Worm (Caenorhabditis elegans) whole organism, L4/young adult: ENCODE data around the gene pycr-4.

Experiments used
- W03F9.2 ChIP-seq: fragments of 150-350 bp; optimal IDR thresholded peaks from 2 replicates; lab custom pipeline; 2014; ENCODE audit warnings: missing biosample characterization, missing genetic modification characterization
- dao-5 ChIP-seq: sonication (generic microtip); optimal IDR thresholded peaks from 2 replicates; lab custom pipeline; 2016; ENCODE audit warnings: missing genotype, missing genetic modification characterization, moderate library complexity, missing compliant biosample characterization
- him-1 ChIP-seq: sonication (generic microtip); optimal IDR thresholded peaks from 2 replicates; lab custom pipeline; 2016; ENCODE audit warnings: missing genotype, missing genetic modification reagents, missing genetic modification characterization, missing compliant biosample characterization

pycr-4 gene

DNA sequence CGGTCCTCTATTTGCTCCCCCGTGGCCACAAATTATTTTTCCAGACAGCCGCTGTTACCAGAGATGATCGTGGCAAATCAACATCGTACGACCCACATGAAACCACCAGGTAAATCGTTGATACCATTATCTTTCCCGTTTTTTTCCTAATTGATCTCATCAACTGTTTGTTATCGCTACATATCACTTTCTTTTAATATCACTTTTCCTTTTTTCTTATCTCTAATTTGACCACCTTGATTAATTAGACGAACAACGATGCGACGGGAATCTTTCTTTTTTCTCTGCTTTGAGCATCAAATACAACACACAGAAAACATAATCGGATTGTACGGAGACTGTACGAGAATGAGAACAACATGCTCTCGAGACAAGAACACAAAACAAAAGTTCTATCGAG lies 36.9 kb downstream of the pycr-4 start:
- no peak for TF ChIP-seq him-1 (tag; lab: Kevin White, UChicago)

DNA sequence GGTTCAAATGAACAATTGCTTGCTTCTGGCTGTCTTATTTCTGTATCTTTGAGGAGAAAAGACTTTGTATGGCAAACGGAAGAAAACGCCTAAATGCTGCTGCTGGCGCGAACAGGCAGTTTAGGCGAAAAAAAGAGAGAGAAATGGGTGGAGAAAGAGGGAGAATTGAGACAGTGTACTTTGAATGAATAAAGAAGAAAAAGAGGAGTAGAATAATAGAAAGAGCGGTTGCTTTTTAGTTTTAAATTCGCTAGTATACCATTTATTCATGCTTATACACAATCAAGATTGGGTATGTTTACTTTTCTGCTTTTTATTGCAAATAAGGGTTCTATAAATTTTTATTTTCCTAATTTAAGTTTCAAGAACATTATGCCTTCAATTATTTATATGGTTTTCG lies 37.7 kb downstream of the pycr-4 start:
- no peak for TF ChIP-seq W03F9.2 (tag; lab: Kevin White, UChicago)
- no peak for TF ChIP-seq dao-5
- no peak for TF ChIP-seq him-1 (tag; lab: Kevin White, UChicago)

- TF ChIP-seq W03F9.2 (tag; lab: Kevin White, UChicago) (no peak), dao-5 (no peak), him-1 (tag; lab: Kevin White, UChicago) (no peak)
These were observed 43.2 kb downstream of the pycr-4 start, which contains the start of gene B0496.11 for ce11 chrIV:7433858-7434257. Gene B0496.11 (minus strand): TSS chrIV:7433958.

DNA sequence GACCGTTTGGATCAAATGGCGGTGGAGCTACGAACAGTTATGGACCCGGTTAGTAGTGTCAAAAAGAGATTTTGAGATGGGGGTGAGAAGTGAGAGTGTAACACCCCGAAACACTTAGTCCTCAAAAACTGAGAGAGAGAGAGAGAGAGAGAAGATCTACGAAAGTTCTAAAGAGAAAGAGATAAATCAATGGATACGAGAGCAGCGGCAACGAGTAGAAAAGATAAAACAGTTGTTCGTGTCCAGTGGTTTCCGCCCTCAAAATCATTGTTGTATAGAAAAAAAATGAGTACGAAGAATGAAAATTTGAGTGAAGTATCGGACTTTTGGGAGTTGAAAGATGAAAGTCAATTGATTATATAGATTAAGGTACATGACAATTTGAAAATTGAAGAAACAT lies 48.1 kb downstream of the pycr-4 start:
- TF ChIP-seq dao-5 (no peak), him-1 (tag; lab: Kevin White, UChicago) (no peak), W03F9.2 (tag; lab: Kevin White, UChicago) (no peak)

- TF ChIP-seq him-1 (tag; lab: Kevin White, UChicago) (no peak), W03F9.2 (tag; lab: Kevin White, UChicago) (no peak), dao-5 (no peak)
These were observed 48.8 kb downstream of the pycr-4 start for ce11 chrIV:7428347-7428746.
